Worm (Caenorhabditis elegans): Measurements from ENCODE around the gene srh-241.

ce11 chrV:2880356-2880755, 11.0 kb upstream of the srh-241 start:
- no peak for TF ChIP-seq dao-5 (tag; optimal IDR thresholded peaks at IDR 0.05)
- TF ChIP-seq W03F9.2 (tag; optimal IDR thresholded peaks at IDR 0.05): no peak
- TF ChIP-seq him-1 (tag; optimal IDR thresholded peaks at IDR 0.05): no peak

Measured in whole organism, L4/young adult.